Worm (Caenorhabditis elegans): ENCODE measurements around the gene str-64.

Gene str-64

DNA sequence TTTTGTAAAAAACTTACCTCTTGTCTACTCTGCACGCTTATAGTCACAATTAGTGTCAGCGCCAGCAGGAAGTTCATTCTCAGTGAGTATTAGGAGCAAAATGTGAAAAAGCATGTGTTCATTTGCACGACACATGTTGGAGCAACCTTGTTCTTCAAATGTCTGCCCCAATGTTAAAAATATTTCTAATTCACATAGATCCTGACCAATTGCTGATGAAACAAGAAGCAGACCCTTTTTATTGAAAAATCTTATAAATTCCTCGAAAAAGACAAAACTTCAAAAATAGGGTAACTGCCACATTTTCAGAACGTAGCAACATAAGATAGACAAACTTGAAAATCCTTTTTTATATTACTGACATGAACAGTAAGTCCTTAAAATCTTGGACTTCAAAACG is 41.1 kb downstream of the str-64 start, which contains the start of gene C17B7.8:
Gene C17B7.8 (minus strand): TSS at position 101 of the 400 bp plus-strand sequence.
- TF ChIP-seq med-1 (GFP tag; optimal IDR thresholded peaks at IDR 0.05; ENCODE audit: insufficient read depth) (no peak), tab-1 (GFP tag; IDR thresholded peaks at IDR 0.05) (no peak), ztf-29 (GFP tag; IDR thresholded peaks at IDR 0.05) (no peak), cog-1 (tag; optimal IDR thresholded peaks at IDR 0.05) (no peak), ref-1 (GFP tag; conservative IDR thresholded peaks at IDR 0.05) (no peak), ztf-23 (GFP tag; IDR thresholded peaks at IDR 0.05) (no peak), klf-2 (GFP tag; conservative IDR thresholded peaks at IDR 0.05) (no peak)

DNA sequence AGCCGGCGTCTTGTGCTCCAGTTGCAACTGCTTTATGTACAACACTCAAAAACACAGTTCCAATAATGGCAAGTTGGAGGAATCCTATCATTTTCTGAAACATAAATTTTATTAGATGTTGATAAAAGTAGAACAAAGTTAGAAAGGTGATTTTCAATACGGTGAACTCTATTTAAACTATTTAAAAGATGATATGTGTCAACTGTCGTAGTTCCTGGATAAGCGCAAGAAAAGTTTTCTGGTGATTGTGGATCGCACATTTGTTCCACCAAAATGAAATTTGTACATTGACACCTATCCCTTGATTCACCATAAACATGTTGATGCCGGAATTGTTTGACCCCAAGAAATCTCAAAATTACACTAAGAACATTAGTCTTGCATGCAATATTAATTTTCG is 49.0 kb downstream of the str-64 start, which contains the start of gene C17B7.9:
Gene C17B7.9 (minus strand): TSS at position 101 of the 400 bp plus-strand sequence.
- no peak for TF ChIP-seq klf-2 (GFP tag; conservative IDR thresholded peaks at IDR 0.05)
- TF ChIP-seq flt-1 (GFP tag; IDR thresholded peaks at IDR 0.05) = no peak
- TF ChIP-seq T22C8.4 (GFP tag; IDR thresholded peaks at IDR 0.05) = no peak
- no peak for TF ChIP-seq cog-1 (tag; optimal IDR thresholded peaks at IDR 0.05)
- TF ChIP-seq tab-1 (GFP tag; IDR thresholded peaks at IDR 0.05) = no peak
- no peak for TF ChIP-seq ztf-29 (GFP tag; IDR thresholded peaks at IDR 0.05)
- TF ChIP-seq ref-1 (GFP tag; conservative IDR thresholded peaks at IDR 0.05) = no peak
- no peak for TF ChIP-seq ztf-23 (GFP tag; IDR thresholded peaks at IDR 0.05)
- no peak for TF ChIP-seq med-1 (GFP tag; optimal IDR thresholded peaks at IDR 0.05; ENCODE audit: insufficient read depth)

DNA sequence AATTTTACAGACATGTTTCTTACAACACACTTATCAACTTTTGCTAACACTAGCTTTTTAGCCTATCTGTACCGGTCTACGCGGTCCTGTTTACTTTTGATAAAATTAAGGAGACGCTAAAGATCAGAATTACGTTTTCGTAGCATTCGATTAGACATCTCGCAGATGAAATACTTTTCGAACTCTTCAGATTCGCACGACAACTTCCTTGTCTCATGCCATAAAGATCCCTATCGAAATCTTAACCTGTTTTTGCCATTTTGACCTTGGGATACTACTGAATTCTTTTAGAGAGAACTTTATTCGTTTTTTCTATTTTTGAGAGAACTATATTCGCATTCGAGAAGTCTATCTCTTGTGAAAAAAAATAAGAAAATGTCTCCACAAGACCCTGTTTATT is 50.3 kb downstream of the str-64 start, which contains the start of gene C17B7.5:
Gene C17B7.5 (plus strand): TSS at position 301 of the 400 bp plus-strand sequence.
- TF ChIP-seq tab-1 (GFP tag; IDR thresholded peaks at IDR 0.05) = no peak
- TF ChIP-seq ref-1 (GFP tag; conservative IDR thresholded peaks at IDR 0.05) = no peak
- TF ChIP-seq ztf-23 (GFP tag; IDR thresholded peaks at IDR 0.05) = no peak
- no peak for TF ChIP-seq ztf-29 (GFP tag; IDR thresholded peaks at IDR 0.05)
- no peak for TF ChIP-seq T22C8.4 (GFP tag; IDR thresholded peaks at IDR 0.05)
- TF ChIP-seq med-1 (GFP tag; optimal IDR thresholded peaks at IDR 0.05; ENCODE audit: insufficient read depth) = no peak
- no peak for TF ChIP-seq flt-1 (GFP tag; IDR thresholded peaks at IDR 0.05)
- no peak for TF ChIP-seq klf-2 (GFP tag; conservative IDR thresholded peaks at IDR 0.05)
- no peak for TF ChIP-seq cog-1 (tag; optimal IDR thresholded peaks at IDR 0.05)
